Worm (Caenorhabditis elegans) whole organism, early embryonic: Measurements from ENCODE around the gene C24H11.2.

Experiments
- F13C5.2 ChIP-seq: sonication (generic microtip); optimal IDR thresholded peaks from 2 replicates; lab custom pipeline; 2017; ENCODE audit warnings: mild to moderate bottlenecking, missing genetic modification characterization, inconsistent platforms, missing compliant biosample characterization
- ama-1 ChIP-seq: fragments of 150-350 bp; optimal IDR thresholded peaks from 2 replicates; lab custom pipeline; 2014
- ets-7 ChIP-seq: sonication (generic microtip); optimal IDR thresholded peaks from 2 replicates; lab custom pipeline; 2016; ENCODE audit warnings: missing genotype, missing genetic modification characterization, missing compliant biosample characterization
- hmbx-1 ChIP-seq: sonication (generic microtip); optimal IDR thresholded peaks from 2 replicates; lab custom pipeline; 2016; ENCODE audit warnings: mild to moderate bottlenecking, missing genetic modification characterization, missing compliant biosample characterization
- hnd-1 ChIP-seq: sonication (generic microtip); optimal IDR thresholded peaks from 2 replicates; lab custom pipeline; 2016; ENCODE audit warnings: missing genetic modification characterization, missing compliant biosample characterization
- scrt-1 ChIP-seq: fragments of 200-800 bp; sonication (Bioruptor generic); IDR thresholded peaks from 2 replicates; pipeline ENCODE4 v1.3.6; 2022; ENCODE audit warnings: missing genetic modification characterization, missing compliant biosample characterization

ce11 chrIII:11810447-11810846, 18.3 kb upstream of the C24H11.2 start, which contains the start of gene C18D11.6:
- TF ChIP-seq hnd-1 (tag; lab: Kevin White, UChicago) (no peak), ama-1 (lab: Kevin White, UChicago) (no peak), hmbx-1 (tag; lab: Kevin White, UChicago) (no peak), F13C5.2 (tag; lab: Kevin White, UChicago) (no peak), ets-7 (tag; lab: Kevin White, UChicago) (no peak), scrt-1 (no peak)
